Fruit fly (Drosophila melanogaster) S2 (cell line): ENCODE measurements around the gene Sap30.

ENCODE experiments used
- CG8478 ChIP-seq: fragments of >200 bp; optimal IDR thresholded peaks from 2 replicates; lab custom pipeline; 2018
- CTCF ChIP-seq, 2 experiments: fragments of >200 bp; optimal IDR thresholded peaks; 2 replicates each; lab custom pipeline; 2018

- no peak for TF ChIP-seq CG8478 (lab: Kevin White, UChicago)
- TF ChIP-seq CTCF (optimal IDR thresholded peaks at IDR 0.05; lab: Kevin White, UChicago) = no peak
Observed at dm6 chrX:16760542-16760941, 26.5 kb upstream of the Sap30 start.
